Worm (Caenorhabditis elegans) whole organism, L4 larva: Measurements from ENCODE around the gene srw-39.

Experiments used
- F37D6.2 ChIP-seq: sonication (generic microtip); optimal IDR thresholded peaks from 2 replicates; lab custom pipeline; 2016; ENCODE audit warnings: mild to moderate bottlenecking, missing genetic modification characterization, missing compliant biosample characterization
- F49E8.2 ChIP-seq: sonication (generic microtip); optimal IDR thresholded peaks from 2 replicates; lab custom pipeline; 2016; ENCODE audit warnings: missing compliant biosample characterization, mild to moderate bottlenecking, missing genetic modification characterization, borderline replicate concordance
- Y75B8A.6 ChIP-seq: fragments of 200-800 bp; sonication (Bioruptor generic); IDR thresholded peaks from 2 replicates; pipeline ENCODE4 v1.3.6; 2022; ENCODE audit warnings: missing genetic modification reagents, missing genetic modification characterization, missing compliant biosample characterization
- aha-1 ChIP-seq: fragments of 150-350 bp; peaks from one replicate; lab custom pipeline; 2014; ENCODE audit warnings: missing biosample characterization, missing genetic modification characterization
- aly-2 ChIP-seq: sonication (generic microtip); optimal IDR thresholded peaks from 2 replicates; lab custom pipeline; 2018; ENCODE audit warnings: missing biosample characterization, missing genetic modification characterization
- ama-1 ChIP-seq: fragments of 150-350 bp; optimal IDR thresholded peaks from 2 replicates; lab custom pipeline; 2014; ENCODE audit warnings: inconsistent platforms, mixed read lengths
- arid-1 ChIP-seq: fragments of 200-800 bp; sonication (Bioruptor generic); conservative IDR thresholded peaks from 2 replicates; pipeline ENCODE4 v1.3.6; 2022; ENCODE audit warnings: missing genetic modification reagents, missing genetic modification characterization, missing compliant biosample characterization
- attf-4 ChIP-seq: sonication (generic microtip); optimal IDR thresholded peaks from 3 replicates; lab custom pipeline; 2017; ENCODE audit warnings: missing biosample characterization, missing genetic modification characterization
- ceh-32 ChIP-seq: sonication (generic microtip); optimal IDR thresholded peaks from 2 replicates; lab custom pipeline; 2016; ENCODE audit warnings: mild to moderate bottlenecking, missing genetic modification characterization, missing compliant biosample characterization; ENCODE audit not compliant: poor library complexity
- ceh-82 ChIP-seq: sonication (generic microtip); optimal IDR thresholded peaks from 2 replicates; lab custom pipeline; 2017; ENCODE audit warnings: missing biosample characterization, missing genetic modification characterization
- daf-16 ChIP-seq, 3 experiments: sonication (generic microtip); optimal IDR thresholded peaks; 2 replicates each; lab custom pipeline; 2016 to 2017; ENCODE audit warnings: missing genetic modification characterization in 3 of 3, missing genetic modification reagents in 3 of 3, mild to moderate bottlenecking in 2 of 3, missing compliant biosample characterization in 2 of 3, missing biosample characterization in 1 of 3, moderate library complexity in 1 of 3
- daf-19 ChIP-seq: fragments of 200-800 bp; sonication (Bioruptor generic); conservative IDR thresholded peaks from 2 replicates; pipeline ENCODE4 v1.3.6; 2022; ENCODE audit warnings: missing genetic modification characterization, missing compliant biosample characterization
- dmd-9 ChIP-seq: fragments of 200-800 bp; sonication (Bioruptor generic); IDR thresholded peaks from 2 replicates; pipeline ENCODE4 v1.3.6; 2022; ENCODE audit warnings: missing genetic modification reagents, missing genetic modification characterization, missing compliant biosample characterization
- dpl-1 ChIP-seq: fragments of 150-350 bp; optimal IDR thresholded peaks from 2 replicates; lab custom pipeline; 2014; ENCODE audit warnings: missing biosample characterization, missing genetic modification reagents, missing genetic modification characterization
- dve-1 ChIP-seq: sonication (generic microtip); optimal IDR thresholded peaks from 2 replicates; lab custom pipeline; 2017; ENCODE audit warnings: antibody characterized with exemption, mild to moderate bottlenecking, missing genetic modification characterization, missing compliant biosample characterization; ENCODE audit not compliant: insufficient read depth
- egl-27 ChIP-seq: sonication (generic microtip); optimal IDR thresholded peaks from 3 replicates; lab custom pipeline; 2017; ENCODE audit warnings: missing biosample characterization, missing genetic modification reagents, missing genetic modification characterization
- fkh-10 ChIP-seq: fragments of 150-350 bp; optimal IDR thresholded peaks from 2 replicates; lab custom pipeline; 2014; ENCODE audit warnings: missing biosample characterization, missing genetic modification reagents, missing genetic modification characterization
- gei-8 ChIP-seq: fragments of 200-800 bp; sonication (Bioruptor generic); optimal IDR thresholded peaks from 2 replicates; lab custom pipeline; 2018; ENCODE audit warnings: mild to moderate bottlenecking, missing genetic modification characterization, missing compliant biosample characterization
- hmg-1.1 ChIP-seq: fragments of 200-800 bp; sonication (Bioruptor generic); IDR thresholded peaks from 2 replicates; pipeline ENCODE4 v1.3.6; 2022; ENCODE audit warnings: missing genetic modification reagents, missing genetic modification characterization, missing compliant biosample characterization
- lim-7 ChIP-seq: fragments of 200-800 bp; sonication (Bioruptor generic); IDR thresholded peaks from 2 replicates; pipeline ENCODE4 v1.3.6; 2022; ENCODE audit warnings: missing genetic modification characterization, missing compliant biosample characterization
- lin-1 ChIP-seq: fragments of 200-800 bp; sonication (Bioruptor generic); IDR thresholded peaks from 2 replicates; pipeline ENCODE4 v1.3.6; 2022; ENCODE audit warnings: missing genetic modification reagents, missing genetic modification characterization, missing compliant biosample characterization
- madf-9 ChIP-seq: fragments of 200-800 bp; sonication (Bioruptor generic); conservative IDR thresholded peaks from 2 replicates; pipeline ENCODE4 v1.3.6; 2022; ENCODE audit warnings: missing genetic modification reagents, missing genetic modification characterization, missing compliant biosample characterization
- mxl-3 ChIP-seq: fragments of 200-800 bp; sonication (Bioruptor generic); optimal IDR thresholded peaks from 2 replicates; lab custom pipeline; 2018; ENCODE audit warnings: mild to moderate bottlenecking, missing genetic modification characterization, missing compliant biosample characterization
- nhr-10 ChIP-seq: fragments of 150-350 bp; optimal IDR thresholded peaks from 2 replicates; lab custom pipeline; 2014; ENCODE audit warnings: missing biosample characterization, missing genetic modification characterization
- nhr-25 ChIP-seq: sonication (generic microtip); optimal IDR thresholded peaks from 2 replicates; lab custom pipeline; 2017; ENCODE audit warnings: missing genetic modification characterization, mild to moderate bottlenecking, missing compliant biosample characterization, antibody characterized with exemption, moderate library complexity, borderline replicate concordance; ENCODE audit not compliant: insufficient read depth
- nhr-28 ChIP-seq: fragments of 150-350 bp; optimal IDR thresholded peaks from 2 replicates; lab custom pipeline; 2014; ENCODE audit warnings: missing biosample characterization, missing genetic modification characterization
- nhr-41 ChIP-seq: fragments of 200-800 bp; sonication (Bioruptor generic); IDR thresholded peaks from 2 replicates; pipeline ENCODE4 v1.3.6; 2022; ENCODE audit warnings: missing genetic modification reagents, missing genetic modification characterization, missing compliant biosample characterization
- nhr-42 ChIP-seq: fragments of 200-800 bp; sonication (Bioruptor generic); IDR thresholded peaks from 2 replicates; pipeline ENCODE4 v1.3.6; 2022; ENCODE audit warnings: missing genetic modification characterization, missing compliant biosample characterization
- nhr-6 ChIP-seq: fragments of 150-350 bp; optimal IDR thresholded peaks from 2 replicates; lab custom pipeline; 2014; ENCODE audit warnings: missing biosample characterization, missing genetic modification characterization
- pha-4 ChIP-seq, 2 experiments: fragments of 150-350 bp in 1 of 2; fragments of 200-800 bp in 1 of 2; sonication (Bioruptor generic) in 1 of 2; IDR thresholded peaks in 1 of 2; optimal IDR thresholded peaks in 1 of 2; 2 replicates each; pipeline versions ENCODE4 v1.3.6 to Lab custom; 2014 to 2022; ENCODE audit warnings: missing genetic modification characterization in 2 of 2, missing genetic modification reagents in 2 of 2, missing biosample characterization in 1 of 2, missing compliant biosample characterization in 1 of 2
- php-3 ChIP-seq: fragments of 200-800 bp; sonication (Bioruptor generic); IDR thresholded peaks from 2 replicates; pipeline ENCODE4 v1.3.6; 2022; ENCODE audit warnings: missing genetic modification reagents, missing genetic modification characterization, missing compliant biosample characterization
- pqm-1 ChIP-seq: sonication (generic microtip); optimal IDR thresholded peaks from 2 replicates; lab custom pipeline; 2017; ENCODE audit warnings: missing biosample characterization, missing genetic modification characterization
- rbr-2 ChIP-seq: sonication (generic microtip); optimal IDR thresholded peaks from 2 replicates; lab custom pipeline; 2016; ENCODE audit warnings: missing genotype, missing genetic modification characterization, missing compliant biosample characterization
- spr-1 ChIP-seq: sonication (generic microtip); optimal IDR thresholded peaks from 2 replicates; lab custom pipeline; 2016; ENCODE audit warnings: mild to moderate bottlenecking, missing genetic modification characterization, missing compliant biosample characterization
- tra-1 ChIP-seq: fragments of 200-800 bp; sonication (Bioruptor generic); IDR thresholded peaks from 2 replicates; pipeline ENCODE4 v1.3.6; 2022; ENCODE audit warnings: missing genetic modification reagents, missing genetic modification characterization, missing compliant biosample characterization
- unc-39 ChIP-seq: sonication (generic microtip); optimal IDR thresholded peaks from 2 replicates; lab custom pipeline; 2017; ENCODE audit warnings: missing biosample characterization, missing genetic modification characterization
- zfp-2 ChIP-seq: sonication (generic microtip); optimal IDR thresholded peaks from 2 replicates; lab custom pipeline; 2016; ENCODE audit warnings: mild to moderate bottlenecking, missing genetic modification characterization, missing compliant biosample characterization
- zip-11 ChIP-seq: fragments of 200-800 bp; sonication (Bioruptor generic); IDR thresholded peaks from 2 replicates; pipeline ENCODE4 v1.3.6; 2022; ENCODE audit warnings: missing genetic modification characterization, missing compliant biosample characterization

srw-39 gene

ce11 chrV:20188790-20189189, 16.9 kb upstream of the srw-39 start, which contains the start of gene fbxa-116:
fbxa-116 (minus strand) TSS chrV:20188890.
- TF ChIP-seq gei-8 (GFP tag; lab: Kevin White, UChicago) (no peak), aha-1 (peak; percentile 36)

DNA sequence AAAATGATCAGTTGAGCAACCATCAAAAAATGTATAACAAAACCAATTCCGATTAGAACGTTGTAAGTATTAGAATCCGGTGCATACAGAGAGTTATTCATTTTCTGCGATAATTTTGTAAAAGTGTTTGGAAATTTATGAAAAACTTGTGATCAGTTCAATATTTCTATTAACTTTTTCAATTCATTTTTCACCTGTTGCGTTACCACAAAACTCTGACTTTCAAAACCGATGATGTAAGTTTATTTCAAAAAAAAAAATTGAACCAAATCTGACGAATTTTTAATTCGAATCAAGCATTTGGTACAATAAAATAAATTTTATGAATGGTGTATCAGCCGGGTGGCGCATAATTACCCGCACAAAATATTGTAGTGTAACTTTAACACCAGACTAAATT, 14.7 kb upstream of the srw-39 start, which contains the start of gene srz-16:
Gene srz-16 (minus strand): TSS at position 101 of the 400 bp plus-strand sequence.
- TF ChIP-seq rbr-2 (tag; lab: Kevin White, UChicago) (no peak), ama-1 (lab: Kevin White, UChicago) (no peak), nhr-42 (no peak)

DNA sequence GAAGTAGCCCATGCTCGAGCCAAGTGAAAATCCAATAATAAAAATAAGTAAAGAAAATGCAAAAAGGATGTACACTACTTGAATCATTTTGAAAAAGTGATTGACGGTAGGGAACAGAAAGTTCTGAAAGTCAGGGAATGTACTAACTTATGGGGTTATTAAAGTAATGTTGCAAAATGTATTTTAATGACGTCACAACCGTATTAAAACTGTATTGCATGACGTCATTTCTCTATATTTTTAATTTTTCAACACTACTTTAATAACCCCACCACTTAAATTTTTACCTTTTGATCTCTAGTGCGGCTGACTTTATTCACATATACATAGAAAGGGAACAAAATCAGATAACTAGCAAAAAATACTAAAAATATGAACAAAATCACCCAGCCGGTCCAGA, 10.5 kb upstream of the srw-39 start:
- TF ChIP-seq attf-4 (tag; lab: Kevin White, UChicago) (no peak), ceh-82 (tag; lab: Kevin White, UChicago) (no peak), pha-4 (GFP tag; IDR thresholded peaks at IDR 0.05; lab: Robert Waterston, UW) (no peak), pha-4 (tag; optimal IDR thresholded peaks at IDR 0.05; lab: Kevin White, UChicago) (no peak), mxl-3 (GFP tag; lab: Kevin White, UChicago) (no peak), egl-27 (no peak), arid-1 (no peak), Y75B8A.6 (no peak), dpl-1 (GFP tag; lab: Kevin White, UChicago) (no peak), aly-2 (tag; lab: Kevin White, UChicago) (no peak), spr-1 (tag; lab: Kevin White, UChicago) (no peak), ceh-32 (tag; lab: Kevin White, UChicago) (no peak), nhr-10 (tag; lab: Kevin White, UChicago) (no peak)
- TF ChIP-seq, all 104 proteins: peak for 0

ce11 chrV:20181575-20181974, 9.7 kb upstream of the srw-39 start:
- peak; percentile 98 for TF ChIP-seq tra-1 (GFP tag; lab: Robert Waterston, UW)

- TF ChIP-seq daf-16 (GFP tag; optimal IDR thresholded peaks at IDR 0.05; lab: Kevin White, UChicago) (no peak), daf-16 (tag; optimal IDR thresholded peaks at IDR 0.05; lab: Kevin White, UChicago) (peak; percentile 85), zip-11 (GFP tag; lab: Robert Waterston, UW) (no peak), pqm-1 (tag; lab: Kevin White, UChicago) (peak; percentile 16), fkh-10 (no peak), dve-1 (peak; percentile 71), aha-1 (peak; percentile 57)
Observed at ce11 chrV:20165808-20166207, 6.0 kb downstream of the srw-39 start.

ce11 chrV:20164059-20164892, 7.6 kb downstream of the srw-39 start, which contains the start of gene F19B2.5:
F19B2.5 (minus strand) TSS chrV:20164165.
- TF ChIP-seq F37D6.2 (tag; lab: Kevin White, UChicago) (no peak), gei-8 (GFP tag; lab: Kevin White, UChicago) (peak; percentile 60), nhr-41 (GFP tag; lab: Robert Waterston, UW) (0 out of 2 replicates have a peak, but pooled peaks have one; percentile 40), zfp-2 (tag; lab: Kevin White, UChicago) (no peak), nhr-25 (tag; lab: Kevin White, UChicago) (no peak), daf-19 (GFP tag; lab: Robert Waterston, UW) (no peak), lin-1 (peak; percentile 62; the same call in 1 of the 2 replicates), zip-11 (GFP tag; lab: Robert Waterston, UW) (no peak), unc-39 (tag; lab: Kevin White, UChicago) (no peak), dmd-9 (GFP tag; lab: Robert Waterston, UW) (peak; percentile 49; the same call in 1 of the 2 replicates), attf-4 (tag; lab: Kevin White, UChicago) (no peak), nhr-6 (tag; lab: Kevin White, UChicago) (peak; percentile 25), Y75B8A.6 (0 out of 2 replicates have a peak, but pooled peaks have one; percentile 20), F49E8.2 (tag; lab: Kevin White, UChicago) (no peak), php-3 (GFP tag; lab: Robert Waterston, UW) (peak; percentile 97), lim-7 (no peak), hmg-1.1 (0 out of 2 replicates have a peak, but pooled peaks have one; percentile 6), pha-4 (GFP tag; IDR thresholded peaks at IDR 0.05; lab: Robert Waterston, UW) (0 out of 2 replicates have a peak, but pooled peaks have one; percentile 50), pha-4 (tag; optimal IDR thresholded peaks at IDR 0.05; lab: Kevin White, UChicago) (no peak), madf-9 (GFP tag; lab: Robert Waterston, UW) (0 out of 2 replicates have a peak, but pooled peaks have one; percentile 13), nhr-28 (tag; lab: Kevin White, UChicago) (peak; percentile 62)
